Fruit fly (Drosophila melanogaster) whole organism, embryonic: Measurements from ENCODE around the gene CG43672.

Source experiments
- Atf-2 ChIP-seq: fragments of 200-800 bp; sonication (Bioruptor generic); optimal IDR thresholded peaks from 2 replicates; lab custom pipeline; 2016; ENCODE audit warnings: missing biosample characterization, missing genetic modification characterization
- Atf3 ChIP-seq: fragments of 200-800 bp; sonication (Bioruptor generic); optimal IDR thresholded peaks from 3 replicates; lab custom pipeline; 2016; ENCODE audit warnings: missing biosample characterization, missing genetic modification characterization
- Atf6 ChIP-seq: fragments of 200-800 bp; sonication (Bioruptor generic); IDR thresholded peaks from 2 replicates; pipeline ENCODE4 v1.3.6; 2022; ENCODE audit warnings: missing biosample characterization, missing genetic modification characterization
- Bdp1 ChIP-seq: fragments of 200-800 bp; sonication (Bioruptor generic); optimal IDR thresholded peaks from 3 replicates; lab custom pipeline; 2016; ENCODE audit warnings: missing biosample characterization, missing genetic modification characterization
- CG10267 ChIP-seq: fragments of 200-800 bp; sonication (Bioruptor generic); optimal IDR thresholded peaks from 2 replicates; lab custom pipeline; 2018; ENCODE audit warnings: missing biosample characterization, mild to moderate bottlenecking, missing genetic modification characterization, moderate library complexity
- CG10959 ChIP-seq: fragments of 200-800 bp; sonication (Bioruptor generic); IDR thresholded peaks from 2 replicates; pipeline ENCODE4 v1.3.6; 2022; ENCODE audit warnings: missing biosample characterization, missing genetic modification characterization
- CG11560 ChIP-seq: fragments of 200-800 bp; sonication (Bioruptor generic); IDR thresholded peaks from 3 replicates; pipeline ENCODE4 v1.3.6; 2022; ENCODE audit warnings: missing biosample characterization, missing genetic modification characterization
- CG11723 ChIP-seq: fragments of 200-800 bp; sonication (Bioruptor generic); optimal IDR thresholded peaks from 2 replicates; lab custom pipeline; 2017; ENCODE audit warnings: missing biosample characterization, mild to moderate bottlenecking, missing genetic modification characterization
- CG12659 ChIP-seq: fragments of 200-800 bp; sonication (Bioruptor generic); optimal IDR thresholded peaks from 3 replicates; lab custom pipeline; 2017; ENCODE audit warnings: mild to moderate bottlenecking, missing biosample characterization, missing genetic modification reagents, missing genetic modification characterization
- CG12942 ChIP-seq: fragments of 200-800 bp; sonication (Bioruptor generic); optimal IDR thresholded peaks from 3 replicates; lab custom pipeline; 2016; ENCODE audit warnings: missing biosample characterization, missing genetic modification characterization
- CG13287 ChIP-seq: fragments of 200-800 bp; sonication (Bioruptor generic); IDR thresholded peaks from 2 replicates; pipeline ENCODE4 v1.3.6; 2022; ENCODE audit warnings: missing biosample characterization, missing genetic modification characterization; ENCODE audit not compliant: partially characterized antibody
- CG15479 ChIP-seq: fragments of 200-800 bp; sonication (Bioruptor generic); optimal IDR thresholded peaks from 3 replicates; lab custom pipeline; 2019; ENCODE audit warnings: missing biosample characterization, mild to moderate bottlenecking, missing genetic modification characterization, moderate library complexity
- CG1602 ChIP-seq: fragments of 200-800 bp; sonication (Bioruptor generic); optimal IDR thresholded peaks from 3 replicates; lab custom pipeline; 2016; ENCODE audit warnings: missing biosample characterization, missing genetic modification characterization
- CG1647 ChIP-seq: fragments of 200-800 bp; sonication (Bioruptor generic); optimal IDR thresholded peaks from 3 replicates; lab custom pipeline; 2016; ENCODE audit warnings: missing biosample characterization, missing genetic modification characterization
- CG18011 ChIP-seq: fragments of 200-800 bp; sonication (Bioruptor generic); optimal IDR thresholded peaks from 2 replicates; lab custom pipeline; 2017; ENCODE audit warnings: missing biosample characterization, missing genetic modification characterization, mild to moderate bottlenecking, moderate library complexity, missing genotype
- CG2202 ChIP-seq: fragments of 200-800 bp; sonication (Bioruptor generic); optimal IDR thresholded peaks from 2 replicates; lab custom pipeline; 2018; ENCODE audit warnings: missing biosample characterization, mild to moderate bottlenecking, missing genetic modification characterization
- CG2875 ChIP-seq: fragments of 200-800 bp; sonication (Bioruptor generic); optimal IDR thresholded peaks from 2 replicates; lab custom pipeline; 2017; ENCODE audit warnings: missing biosample characterization, mild to moderate bottlenecking, missing genetic modification characterization, missing genetic modification reagents
- CG31224 ChIP-seq: fragments of 200-800 bp; sonication (Bioruptor generic); IDR thresholded peaks from 2 replicates; pipeline ENCODE4 v1.3.6; 2022; ENCODE audit warnings: missing biosample characterization, missing genetic modification characterization
- CG7963 ChIP-seq: fragments of 200-800 bp; sonication (Bioruptor generic); IDR thresholded peaks from 3 replicates; pipeline ENCODE4 v1.3.6; 2022; ENCODE audit warnings: missing biosample characterization, missing genetic modification characterization; ENCODE audit not compliant: partially characterized antibody
- Dek ChIP-seq: fragments of 200-800 bp; sonication (Bioruptor generic); optimal IDR thresholded peaks from 3 replicates; lab custom pipeline; 2019; ENCODE audit warnings: missing biosample characterization, mild to moderate bottlenecking, missing genetic modification characterization, moderate library complexity
- Dref ChIP-seq: fragments of 200-800 bp; sonication (Bioruptor generic); IDR thresholded peaks from 2 replicates; pipeline ENCODE4 v1.3.6; 2022; ENCODE audit warnings: missing biosample characterization, missing genetic modification characterization
- E2f1 ChIP-seq: fragments of 200-800 bp; sonication (Bioruptor generic); IDR thresholded peaks from 2 replicates; pipeline ENCODE4 v1.3.6; 2022; ENCODE audit warnings: missing biosample characterization, missing genetic modification characterization
- E2f2 ChIP-seq: fragments of 200-800 bp; sonication (Bioruptor generic); IDR thresholded peaks from 2 replicates; pipeline ENCODE4 v1.3.6; 2022; ENCODE audit warnings: missing biosample characterization, missing genetic modification characterization
- Gug ChIP-seq: fragments of 200-800 bp; sonication (Bioruptor generic); IDR thresholded peaks from 4 replicates; pipeline ENCODE4 v1.3.6; 2022; ENCODE audit warnings: missing biosample characterization, missing genetic modification characterization
- Hmx ChIP-seq: fragments of 200-800 bp; sonication (Bioruptor generic); optimal IDR thresholded peaks from 2 replicates; lab custom pipeline; 2016; ENCODE audit warnings: missing biosample characterization, missing genetic modification characterization
- Lim3 ChIP-seq: fragments of 200-800 bp; sonication (Bioruptor generic); IDR thresholded peaks from 2 replicates; pipeline ENCODE4 v1.3.6; 2022; ENCODE audit warnings: missing biosample characterization, missing genetic modification characterization
- Sox102F ChIP-seq: fragments of 200-800 bp; sonication (Bioruptor generic); optimal IDR thresholded peaks from 2 replicates; lab custom pipeline; 2018; ENCODE audit warnings: missing biosample characterization, mild to moderate bottlenecking, missing genetic modification characterization, moderate library complexity
- Spps ChIP-seq: fragments of 200-800 bp; sonication (Bioruptor generic); optimal IDR thresholded peaks from 2 replicates; lab custom pipeline; 2018; ENCODE audit warnings: missing biosample characterization, mild to moderate bottlenecking, missing genetic modification characterization
- ase ChIP-seq: fragments of 200-800 bp; sonication (Bioruptor generic); IDR thresholded peaks from 3 replicates; pipeline ENCODE4 v1.3.6; 2022; ENCODE audit warnings: missing biosample characterization, missing genetic modification characterization
- cas ChIP-seq: fragments of 200-800 bp; sonication (Bioruptor generic); IDR thresholded peaks from 2 replicates; pipeline ENCODE4 v1.3.6; 2022; ENCODE audit warnings: missing biosample characterization, missing genetic modification characterization
- chinmo ChIP-seq: fragments of 200-800 bp; sonication (Bioruptor generic); IDR thresholded peaks from 4 replicates; pipeline ENCODE4 v1.3.6; 2022; ENCODE audit warnings: missing biosample characterization, missing genetic modification characterization; ENCODE audit not compliant: partially characterized antibody
- eve ChIP-seq, 2 experiments: fragments of >200 bp; optimal IDR thresholded peaks; 2 replicates each; lab custom pipeline; 2017; ENCODE audit warnings: missing biosample characterization in 2 of 2, missing genetic modification characterization in 2 of 2
- fd3F ChIP-seq: fragments of 200-800 bp; sonication (Bioruptor generic); optimal IDR thresholded peaks from 2 replicates; lab custom pipeline; 2018; ENCODE audit warnings: missing biosample characterization, mild to moderate bottlenecking, missing genetic modification characterization, moderate library complexity
- kay ChIP-seq: fragments of 200-800 bp; sonication (Bioruptor generic); optimal IDR thresholded peaks from 2 replicates; lab custom pipeline; 2016; ENCODE audit warnings: missing biosample characterization, missing genetic modification characterization
- lov ChIP-seq, 2 experiments: fragments of 200-800 bp in 1 of 2; fragments of >200 bp in 1 of 2; sonication (Bioruptor generic) in 1 of 2; IDR thresholded peaks in 1 of 2; optimal IDR thresholded peaks in 1 of 2; 2 replicates in 1 of 2; 3 replicates in 1 of 2; pipeline versions ENCODE4 v1.3.6 to Lab custom; 2017 to 2022; ENCODE audit warnings: missing biosample characterization in 1 of 2, missing genetic modification characterization in 1 of 2
- onecut ChIP-seq: fragments of 200-800 bp; sonication (Bioruptor generic); IDR thresholded peaks from 2 replicates; pipeline ENCODE4 v1.3.6; 2022; ENCODE audit warnings: missing biosample characterization, missing genetic modification characterization
- pfk ChIP-seq: fragments of 200-800 bp; sonication (Bioruptor generic); optimal IDR thresholded peaks from 2 replicates; lab custom pipeline; 2018; ENCODE audit warnings: missing biosample characterization, mild to moderate bottlenecking, missing genetic modification characterization, moderate library complexity
- prd ChIP-seq, 3 experiments: fragments of >200 bp in 2 of 3; fragments of 200-800 bp in 1 of 3; sonication (Bioruptor generic) in 1 of 3; optimal IDR thresholded peaks in 2 of 3; IDR thresholded peaks in 1 of 3; 2 replicates in 2 of 3; 3 replicates in 1 of 3; pipeline versions ENCODE4 v1.3.6 to Lab custom; 2017 to 2022; ENCODE audit warnings: missing biosample characterization in 1 of 3, missing genetic modification characterization in 1 of 3
- rib ChIP-seq: fragments of 200-800 bp; sonication (Bioruptor generic); IDR thresholded peaks from 2 replicates; pipeline ENCODE4 v1.3.6; 2022; ENCODE audit warnings: missing biosample characterization, missing genetic modification characterization
- run ChIP-seq: fragments of 200-800 bp; sonication (Bioruptor generic); optimal IDR thresholded peaks from 3 replicates; lab custom pipeline; 2018; ENCODE audit warnings: missing biosample characterization, mild to moderate bottlenecking, missing genetic modification characterization
- scrt ChIP-seq: fragments of 200-800 bp; sonication (Bioruptor generic); optimal IDR thresholded peaks from 2 replicates; lab custom pipeline; 2018; ENCODE audit warnings: missing biosample characterization, mild to moderate bottlenecking, missing genetic modification characterization, moderate library complexity
- shn ChIP-seq: fragments of 200-800 bp; sonication (Bioruptor generic); optimal IDR thresholded peaks from 3 replicates; lab custom pipeline; 2016; ENCODE audit warnings: missing biosample characterization, missing genetic modification characterization
- so ChIP-seq: fragments of 200-800 bp; sonication (Bioruptor generic); IDR thresholded peaks from 3 replicates; pipeline ENCODE4 v1.3.6; 2022; ENCODE audit warnings: missing biosample characterization, missing genetic modification characterization
- trem ChIP-seq: fragments of 200-800 bp; optimal IDR thresholded peaks from 3 replicates; lab custom pipeline; 2019; ENCODE audit warnings: missing biosample characterization, mild to moderate bottlenecking, missing genetic modification characterization, moderate library complexity
- wek ChIP-seq: fragments of 200-800 bp; sonication (Bioruptor generic); optimal IDR thresholded peaks from 3 replicates; lab custom pipeline; 2018; ENCODE audit warnings: missing biosample characterization, mild to moderate bottlenecking, missing genetic modification characterization, moderate library complexity
- zen ChIP-seq: fragments of 200-800 bp; sonication (Bioruptor generic); optimal IDR thresholded peaks from 3 replicates; lab custom pipeline; 2018; ENCODE audit warnings: missing biosample characterization, mild to moderate bottlenecking, missing genetic modification characterization, moderate library complexity
- zfh1 ChIP-seq: fragments of 200-800 bp; sonication (Bioruptor generic); IDR thresholded peaks from 3 replicates; pipeline ENCODE4 v1.3.6; 2022; ENCODE audit warnings: missing biosample characterization, missing genetic modification characterization

CG43672 gene

dm6 chrX:15788235-15789187 is 15.7 kb downstream of the CG43672 start, which contains the start of gene Rhp (continued):
- TF ChIP-seq pfk (peak; percentile 23), Bdp1 (no peak), CG12659 (peak; percentile 12), E2f1 (GFP tag; lab: Robert Waterston, UW) (no peak; the same call in 1 of the 2 replicates), eve (GFP tag; optimal IDR thresholded peaks at IDR 0.05; lab: Kevin White, UChicago) (no peak), Dref (no peak), E2f2 (no peak), CG1602 (GFP tag; lab: Kevin White, UChicago) (no peak), shn (GFP tag; lab: Kevin White, UChicago) (no peak), CG11723 (no peak), zfh1 (GFP tag; lab: Robert Waterston, UW) (no peak; the same call in 2 of the 3 replicates), CG7963 (GFP tag; lab: Robert Waterston, UW) (no peak), CG2202 (tag; lab: Kevin White, UChicago) (peak; percentile 39), wek (GFP tag; lab: Kevin White, UChicago) (peak; percentile 80), run (tag; lab: Kevin White, UChicago) (no peak), Dek (tag; lab: Kevin White, UChicago) (no peak), CG15479 (no peak), Gug (GFP tag; lab: Robert Waterston, UW) (no peak), chinmo (GFP tag; lab: Robert Waterston, UW) (0 out of 4 replicates have a peak, but pooled peaks have one; percentile 41), onecut (GFP tag; lab: Robert Waterston, UW) (peak; percentile 49), so (GFP tag; lab: Robert Waterston, UW) (peak; percentile 38; the same call in 2 of the 3 replicates), CG13287 (GFP tag; lab: Robert Waterston, UW) (peak; percentile 25; the same call in 1 of the 2 replicates), fd3F (GFP tag; lab: Kevin White, UChicago) (peak; percentile 58), rib (no peak), lov (optimal IDR thresholded peaks at IDR 0.05; lab: Kevin White, UChicago) (no peak), lov (GFP tag; IDR thresholded peaks at IDR 0.05; lab: Robert Waterston, UW) (no peak), CG1647 (GFP tag; lab: Kevin White, UChicago) (no peak), Atf6 (GFP tag; lab: Robert Waterston, UW) (no peak), CG11560 (tag; lab: Robert Waterston, UW) (no peak), CG10267 (tag; lab: Kevin White, UChicago) (no peak), CG31224 (GFP tag; lab: Robert Waterston, UW) (no peak), Spps (tag; lab: Kevin White, UChicago) (no peak), Sox102F (GFP tag; lab: Kevin White, UChicago) (peak; percentile 50), trem (tag; lab: Kevin White, UChicago) (no peak), scrt (GFP tag; lab: Kevin White, UChicago) (peak; percentile 3), CG18011 (GFP tag; lab: Kevin White, UChicago) (no peak), CG2875 (GFP tag; lab: Kevin White, UChicago) (peak; percentile 46), prd (optimal IDR thresholded peaks at IDR 0.05; lab: Kevin White, UChicago) (no peak), prd (GFP tag; IDR thresholded peaks at IDR 0.05; lab: Robert Waterston, UW) (no peak), Atf-2 (GFP tag; lab: Kevin White, UChicago) (no peak), cas (GFP tag; lab: Robert Waterston, UW) (no peak), kay (GFP tag; lab: Kevin White, UChicago) (no peak), Atf3 (GFP tag; lab: Kevin White, UChicago) (no peak), CG10959 (no peak), ase (no peak), Lim3 (no peak), zen (tag; lab: Kevin White, UChicago) (no peak), CG12942 (GFP tag; lab: Kevin White, UChicago) (no peak), Hmx (no peak)
